Worm (Caenorhabditis elegans) whole organism, L4 larva: ENCODE data around the gene ilys-1.

ENCODE experiments used
- attf-4 ChIP-seq: sonication (generic microtip); optimal IDR thresholded peaks from 3 replicates; lab custom pipeline; 2017; ENCODE audit warnings: missing biosample characterization, missing genetic modification characterization
- ces-1 ChIP-seq: fragments of 150-350 bp; sonication (generic microtip); optimal IDR thresholded peaks from 4 replicates; lab custom pipeline; 2014; ENCODE audit warnings: missing biosample characterization, missing genetic modification reagents, missing genetic modification characterization
- dmd-8 ChIP-seq: fragments of 200-800 bp; sonication (Bioruptor generic); IDR thresholded peaks from 2 replicates; pipeline ENCODE4 v1.3.6; 2022; ENCODE audit warnings: missing genetic modification characterization, missing compliant biosample characterization
- egl-27 ChIP-seq: sonication (generic microtip); optimal IDR thresholded peaks from 3 replicates; lab custom pipeline; 2017; ENCODE audit warnings: missing biosample characterization, missing genetic modification reagents, missing genetic modification characterization
- lin-15B ChIP-seq: fragments of 150-350 bp; sonication (generic microtip); optimal IDR thresholded peaks from 3 replicates; lab custom pipeline; 2014; ENCODE audit warnings: missing biosample characterization, missing genetic modification characterization
- nhr-6 ChIP-seq: fragments of 150-350 bp; optimal IDR thresholded peaks from 2 replicates; lab custom pipeline; 2014; ENCODE audit warnings: missing biosample characterization, missing genetic modification characterization
- pha-4 ChIP-seq, 2 experiments: fragments of 150-350 bp in 1 of 2; fragments of 200-800 bp in 1 of 2; sonication (Bioruptor generic) in 1 of 2; IDR thresholded peaks in 1 of 2; optimal IDR thresholded peaks in 1 of 2; 2 replicates each; pipeline versions ENCODE4 v1.3.6 to Lab custom; 2014 to 2022; ENCODE audit warnings: missing genetic modification characterization in 2 of 2, missing genetic modification reagents in 2 of 2, missing biosample characterization in 1 of 2, missing compliant biosample characterization in 1 of 2
- pqm-1 ChIP-seq: sonication (generic microtip); optimal IDR thresholded peaks from 2 replicates; lab custom pipeline; 2017; ENCODE audit warnings: missing biosample characterization, missing genetic modification characterization
- tra-1 ChIP-seq: fragments of 200-800 bp; sonication (Bioruptor generic); IDR thresholded peaks from 2 replicates; pipeline ENCODE4 v1.3.6; 2022; ENCODE audit warnings: missing genetic modification reagents, missing genetic modification characterization, missing compliant biosample characterization
- vab-7 ChIP-seq: fragments of 200-800 bp; sonication (Bioruptor generic); IDR thresholded peaks from 2 replicates; pipeline ENCODE4 v1.3.6; 2022; ENCODE audit warnings: missing genetic modification reagents, missing genetic modification characterization, missing compliant biosample characterization
- zip-2 ChIP-seq: fragments of 150-350 bp; optimal IDR thresholded peaks from 2 replicates; lab custom pipeline; 2014; ENCODE audit warnings: missing biosample characterization, missing genetic modification characterization

- TF ChIP-seq pqm-1 (tag; lab: Kevin White, UChicago) (no peak), attf-4 (tag; lab: Kevin White, UChicago) (no peak), ces-1 (GFP tag; lab: Kevin White, UChicago) (no peak), pha-4 (GFP tag; IDR thresholded peaks at IDR 0.05; lab: Robert Waterston, UW) (no peak), pha-4 (tag; optimal IDR thresholded peaks at IDR 0.05; lab: Kevin White, UChicago) (no peak), dmd-8 (no peak), egl-27 (no peak), tra-1 (GFP tag; lab: Robert Waterston, UW) (no peak), lin-15B (tag; lab: Kevin White, UChicago) (no peak), zip-2 (tag; lab: Kevin White, UChicago) (no peak), nhr-6 (no peak), vab-7 (GFP tag; lab: Robert Waterston, UW) (no peak)
Observed at ce11 chrIV:2451655-2452054, 18.6 kb upstream of the ilys-1 start.
